Worm (Caenorhabditis elegans) whole organism, L4 larva: Measurements from ENCODE around the gene Y54G2A.15.

ENCODE experiments used
- ama-1 ChIP-seq: fragments of 150-350 bp; optimal IDR thresholded peaks from 2 replicates; lab custom pipeline; 2014; ENCODE audit warnings: inconsistent platforms, mixed read lengths
- ces-1 ChIP-seq: fragments of 150-350 bp; sonication (generic microtip); optimal IDR thresholded peaks from 4 replicates; lab custom pipeline; 2014; ENCODE audit warnings: missing biosample characterization, missing genetic modification reagents, missing genetic modification characterization
- daf-12 ChIP-seq: fragments of 150-350 bp; optimal IDR thresholded peaks from 2 replicates; lab custom pipeline; 2014; ENCODE audit warnings: missing biosample characterization, missing genetic modification reagents, missing genetic modification characterization
- dve-1 ChIP-seq: sonication (generic microtip); optimal IDR thresholded peaks from 2 replicates; lab custom pipeline; 2017; ENCODE audit warnings: antibody characterized with exemption, mild to moderate bottlenecking, missing genetic modification characterization, missing compliant biosample characterization; ENCODE audit not compliant: insufficient read depth
- hlh-30 ChIP-seq: sonication (generic microtip); optimal IDR thresholded peaks from 2 replicates; lab custom pipeline; 2017; ENCODE audit warnings: antibody characterized with exemption, mild to moderate bottlenecking, missing genetic modification characterization, missing compliant biosample characterization; ENCODE audit not compliant: insufficient read depth
- mdl-1 ChIP-seq, 2 experiments: fragments of 150-350 bp in 1 of 2; sonication (generic microtip) in 1 of 2; optimal IDR thresholded peaks; 2 replicates each; lab custom pipeline; 2014 to 2017; ENCODE audit warnings: missing biosample characterization in 2 of 2, missing genetic modification characterization in 2 of 2
- mxl-2 ChIP-seq: fragments of 200-800 bp; sonication (Bioruptor generic); conservative IDR thresholded peaks from 2 replicates; pipeline ENCODE4 v1.3.6; 2022; ENCODE audit warnings: missing genetic modification reagents, missing genetic modification characterization, missing compliant biosample characterization
- nhr-11 ChIP-seq: fragments of 150-350 bp; optimal IDR thresholded peaks from 2 replicates; lab custom pipeline; 2014; ENCODE audit warnings: missing biosample characterization, missing genetic modification characterization
- nhr-111 ChIP-seq: fragments of 200-800 bp; sonication (Bioruptor generic); optimal IDR thresholded peaks from 2 replicates; lab custom pipeline; 2018; ENCODE audit warnings: mild to moderate bottlenecking, missing genetic modification characterization, missing compliant biosample characterization
- nhr-237 ChIP-seq: sonication (generic microtip); optimal IDR thresholded peaks from 2 replicates; lab custom pipeline; 2017; ENCODE audit warnings: missing biosample characterization, missing genetic modification characterization
- nhr-76 ChIP-seq: fragments of 150-350 bp; optimal IDR thresholded peaks from 2 replicates; lab custom pipeline; 2014; ENCODE audit warnings: missing biosample characterization, missing genetic modification characterization
- rbr-2 ChIP-seq: sonication (generic microtip); optimal IDR thresholded peaks from 2 replicates; lab custom pipeline; 2016; ENCODE audit warnings: missing genotype, missing genetic modification characterization, missing compliant biosample characterization
- unc-62 ChIP-seq, 3 experiments: fragments of 150-350 bp in 1 of 3; sonication (generic microtip); optimal IDR thresholded peaks in 2 of 3; peaks in 1 of 3; 1 replicate in 1 of 3; 2 replicates in 2 of 3; lab custom pipeline; 2014 to 2017; ENCODE audit warnings: missing biosample characterization in 3 of 3, missing genetic modification characterization in 3 of 3, missing genetic modification reagents in 3 of 3, missing genotype in 1 of 3

DNA sequence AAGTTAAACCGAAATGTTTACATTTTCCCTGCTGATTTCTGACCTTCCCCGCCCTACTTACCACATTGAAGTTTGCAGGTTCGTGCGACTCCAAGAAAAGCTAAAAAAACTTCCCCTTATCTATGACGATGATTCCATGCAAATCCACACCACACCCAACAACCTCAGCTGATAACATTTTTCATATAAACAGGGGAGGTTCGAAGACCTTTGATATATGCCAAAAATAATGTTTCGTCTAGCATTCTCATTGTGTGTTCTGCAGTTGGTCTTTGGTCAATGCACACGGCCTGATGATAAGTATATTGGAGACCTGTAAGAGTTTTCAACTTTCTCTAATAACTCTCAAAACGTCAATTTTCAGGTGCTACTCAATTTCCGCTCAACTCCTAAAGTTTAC, 10.4 kb upstream of the Y54G2A.15 start:
- TF ChIP-seq nhr-76 (tag; lab: Kevin White, UChicago) = no peak
- no peak for TF ChIP-seq unc-62 (GFP tag; optimal IDR thresholded peaks at IDR 0.05 in 1 of 2; lab: Kevin White, UChicago)
- TF ChIP-seq unc-62 (tag; optimal IDR thresholded peaks at IDR 0.05; lab: Kevin White, UChicago) = no peak
- TF ChIP-seq ces-1 (GFP tag; lab: Kevin White, UChicago) = no peak
- no peak for TF ChIP-seq daf-12 (tag; lab: Kevin White, UChicago)
- no peak for TF ChIP-seq mdl-1 (tag; optimal IDR thresholded peaks at IDR 0.05; lab: Kevin White, UChicago)
- peak; percentile 27 for TF ChIP-seq dve-1 (tag; lab: Kevin White, UChicago)
- no peak for TF ChIP-seq ama-1 (lab: Kevin White, UChicago)
- no peak for TF ChIP-seq hlh-30
- TF ChIP-seq rbr-2 (tag; lab: Kevin White, UChicago) = no peak
- TF ChIP-seq nhr-111 (GFP tag; lab: Kevin White, UChicago) = no peak
- no peak for TF ChIP-seq mxl-2 (GFP tag; lab: Robert Waterston, UW)
- no peak for TF ChIP-seq nhr-11 (tag; lab: Kevin White, UChicago)
- TF ChIP-seq nhr-237 (tag; lab: Kevin White, UChicago) = no peak
